Worm (Caenorhabditis elegans) whole organism, late embryonic: Measurements from ENCODE around the gene ZK757.1.

Experiments
- ama-1 ChIP-seq: fragments of 150-350 bp; optimal IDR thresholded peaks from 2 replicates; lab custom pipeline; 2014
- ceh-24 ChIP-seq: sonication (generic microtip); optimal IDR thresholded peaks from 2 replicates; lab custom pipeline; 2016; ENCODE audit warnings: mild to moderate bottlenecking, missing genetic modification characterization, missing compliant biosample characterization
- ceh-6 ChIP-seq: fragments of 200-800 bp; sonication (Bioruptor generic); optimal IDR thresholded peaks from 2 replicates; lab custom pipeline; 2018; ENCODE audit warnings: mild to moderate bottlenecking, missing genetic modification characterization, missing compliant biosample characterization
- ceh-9 ChIP-seq: sonication (generic microtip); optimal IDR thresholded peaks from 2 replicates; lab custom pipeline; 2016; ENCODE audit warnings: mild to moderate bottlenecking, missing genetic modification characterization, inconsistent platforms, missing compliant biosample characterization
- elt-2 ChIP-seq: sonication (generic microtip); optimal IDR thresholded peaks from 2 replicates; lab custom pipeline; 2016; ENCODE audit warnings: missing genetic modification reagents, missing genetic modification characterization, missing compliant biosample characterization
- ets-4 ChIP-seq: sonication (generic microtip); optimal IDR thresholded peaks from 2 replicates; lab custom pipeline; 2016; ENCODE audit warnings: missing genetic modification characterization, missing compliant biosample characterization
- nfya-1 ChIP-seq: sonication (generic microtip); optimal IDR thresholded peaks from 2 replicates; lab custom pipeline; 2017; ENCODE audit warnings: missing genetic modification characterization, mild to moderate bottlenecking, missing compliant biosample characterization, antibody characterized with exemption, moderate library complexity
- nhr-11 ChIP-seq: fragments of 150-350 bp; optimal IDR thresholded peaks from 2 replicates; lab custom pipeline; 2014; ENCODE audit warnings: missing biosample characterization, missing genetic modification characterization
- odd-2 ChIP-seq: sonication (generic microtip); optimal IDR thresholded peaks from 2 replicates; lab custom pipeline; 2017; ENCODE audit warnings: antibody characterized with exemption, mild to moderate bottlenecking, missing genetic modification characterization, missing compliant biosample characterization
- pax-1 ChIP-seq: fragments of 150-350 bp; optimal IDR thresholded peaks from 2 replicates; lab custom pipeline; 2014; ENCODE audit warnings: missing biosample characterization, missing genetic modification characterization

DNA sequence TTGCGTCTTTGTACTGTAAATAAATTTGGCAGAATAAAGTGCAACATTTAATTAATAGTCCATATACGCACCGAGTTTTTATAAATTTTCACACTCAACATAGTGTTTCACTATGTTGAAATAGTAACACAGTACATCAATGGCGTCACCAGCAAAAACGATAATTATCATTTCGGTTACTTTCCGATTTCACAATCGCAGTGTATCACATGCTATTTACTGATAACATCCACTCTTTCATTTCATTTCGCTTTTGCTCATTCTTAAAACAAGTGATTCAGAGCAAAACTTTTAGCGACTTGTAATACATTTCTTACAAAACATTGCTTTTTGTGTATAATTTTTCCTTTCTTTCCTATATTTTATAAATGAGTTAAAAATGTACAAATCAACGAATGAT lies 42.8 kb upstream of the ZK757.1 start, which contains the start of gene cbp-3:
- no peak for TF ChIP-seq nfya-1 (tag; lab: Kevin White, UChicago)
- TF ChIP-seq ceh-9 (tag; lab: Kevin White, UChicago): no peak
- no peak for TF ChIP-seq nhr-11 (tag; lab: Kevin White, UChicago)
- no peak for TF ChIP-seq pax-1
- TF ChIP-seq ets-4 (tag; lab: Kevin White, UChicago): no peak
- TF ChIP-seq elt-2 (tag; lab: Kevin White, UChicago): peak; percentile 28
- TF ChIP-seq ceh-6 (GFP tag; lab: Kevin White, UChicago): no peak
- TF ChIP-seq ama-1: no peak
- TF ChIP-seq ceh-24: no peak
- TF ChIP-seq odd-2 (tag; lab: Kevin White, UChicago): no peak
